Fruit fly (Drosophila melanogaster) whole organism, embryonic: ENCODE results near the gene Or92a.

Experiments used
- CG10274 ChIP-seq: fragments of 200-800 bp; sonication (Bioruptor generic); optimal IDR thresholded peaks from 3 replicates; lab custom pipeline; 2017; ENCODE audit warnings: missing biosample characterization, mild to moderate bottlenecking, missing genetic modification characterization
- CG10321 ChIP-seq: fragments of 200-800 bp; sonication (Bioruptor generic); IDR thresholded peaks from 2 replicates; pipeline ENCODE4 v1.3.6; 2022; ENCODE audit warnings: missing biosample characterization, missing genetic modification characterization
- CG11456 ChIP-seq: fragments of 200-800 bp; sonication (Bioruptor generic); IDR thresholded peaks from 3 replicates; pipeline ENCODE4 v1.3.6; 2022; ENCODE audit warnings: missing biosample characterization, missing genetic modification characterization
- CG12219 ChIP-seq: fragments of 200-800 bp; sonication (Bioruptor generic); optimal IDR thresholded peaks from 3 replicates; lab custom pipeline; 2018; ENCODE audit warnings: missing biosample characterization, mild to moderate bottlenecking, missing genetic modification characterization
- CG1233 ChIP-seq: fragments of 200-800 bp; sonication (Bioruptor generic); optimal IDR thresholded peaks from 4 replicates; lab custom pipeline; 2018; ENCODE audit warnings: missing biosample characterization, mild to moderate bottlenecking, missing genetic modification characterization
- CG15479 ChIP-seq: fragments of 200-800 bp; sonication (Bioruptor generic); optimal IDR thresholded peaks from 3 replicates; lab custom pipeline; 2019; ENCODE audit warnings: missing biosample characterization, mild to moderate bottlenecking, missing genetic modification characterization, moderate library complexity
- CG16779 ChIP-seq: fragments of 200-800 bp; sonication (Bioruptor generic); IDR thresholded peaks from 2 replicates; pipeline ENCODE4 v1.3.6; 2022; ENCODE audit warnings: missing biosample characterization, missing genetic modification characterization
- CG16813 ChIP-seq: fragments of 200-800 bp; sonication (Bioruptor generic); IDR thresholded peaks from 3 replicates; pipeline ENCODE4 v1.3.6; 2022; ENCODE audit warnings: missing biosample characterization, missing genetic modification characterization; ENCODE audit not compliant: partially characterized antibody
- CG17186 ChIP-seq: fragments of 200-800 bp; sonication (Bioruptor generic); optimal IDR thresholded peaks from 3 replicates; lab custom pipeline; 2017; ENCODE audit warnings: missing biosample characterization, missing genetic modification reagents, missing genetic modification characterization
- CG18619 ChIP-seq: fragments of 200-800 bp; sonication (Bioruptor generic); optimal IDR thresholded peaks from 3 replicates; lab custom pipeline; 2017; ENCODE audit warnings: missing biosample characterization, mild to moderate bottlenecking, missing genetic modification characterization
- CG2199 ChIP-seq: fragments of 200-800 bp; sonication (Bioruptor generic); IDR thresholded peaks from 3 replicates; pipeline ENCODE4 v1.3.6; 2022; ENCODE audit warnings: missing biosample characterization, missing genetic modification characterization
- CG3163 ChIP-seq: fragments of 200-800 bp; sonication (Bioruptor generic); optimal IDR thresholded peaks from 3 replicates; lab custom pipeline; 2016; ENCODE audit warnings: missing biosample characterization, missing genetic modification characterization
- CG3726 ChIP-seq: fragments of 200-800 bp; sonication (Bioruptor generic); IDR thresholded peaks from 3 replicates; pipeline ENCODE4, ENCODE4 v1.3.6; 2022; ENCODE audit warnings: missing biosample characterization, missing genetic modification characterization
- CG42726 ChIP-seq: fragments of 200-800 bp; sonication (Bioruptor generic); IDR thresholded peaks from 2 replicates; pipeline ENCODE4 v1.3.6; 2022; ENCODE audit warnings: missing biosample characterization, missing genetic modification characterization; ENCODE audit not compliant: partially characterized antibody
- CG4854 ChIP-seq: fragments of 200-800 bp; sonication (Bioruptor generic); optimal IDR thresholded peaks from 2 replicates; lab custom pipeline; 2016; ENCODE audit warnings: missing biosample characterization, missing genetic modification characterization, inconsistent platforms
- CG5245 ChIP-seq: fragments of 200-800 bp; sonication (Bioruptor generic); optimal IDR thresholded peaks from 3 replicates; lab custom pipeline; 2016; ENCODE audit warnings: missing biosample characterization, missing genetic modification characterization
- CG6654 ChIP-seq: fragments of 200-800 bp; sonication (Bioruptor generic); optimal IDR thresholded peaks from 2 replicates; lab custom pipeline; 2017; ENCODE audit warnings: missing biosample characterization, mild to moderate bottlenecking, missing genetic modification characterization
- CG9215 ChIP-seq: fragments of 200-800 bp; sonication (Bioruptor generic); IDR thresholded peaks from 2 replicates; pipeline ENCODE4 v1.3.6; 2022; ENCODE audit warnings: missing biosample characterization, missing genetic modification characterization
- CG9437 ChIP-seq: fragments of 200-800 bp; sonication (Bioruptor generic); optimal IDR thresholded peaks from 2 replicates; lab custom pipeline; 2018; ENCODE audit warnings: missing biosample characterization, mild to moderate bottlenecking, missing genetic modification characterization
- CG9727 ChIP-seq: fragments of 200-800 bp; sonication (Bioruptor generic); optimal IDR thresholded peaks from 3 replicates; lab custom pipeline; 2017; ENCODE audit warnings: missing biosample characterization, mild to moderate bottlenecking, missing genetic modification characterization
- Chrac-16 ChIP-seq: fragments of 200-800 bp; sonication (Bioruptor generic); optimal IDR thresholded peaks from 3 replicates; lab custom pipeline; 2016; ENCODE audit warnings: missing biosample characterization, missing genetic modification characterization
- Dip2 ChIP-seq: fragments of 200-800 bp; sonication (Bioruptor generic); IDR thresholded peaks from 2 replicates; pipeline ENCODE4 v1.3.6; 2022; ENCODE audit warnings: missing biosample characterization, missing genetic modification characterization
- Doc2 ChIP-seq: fragments of 200-800 bp; sonication (Bioruptor generic); IDR thresholded peaks from 2 replicates; pipeline ENCODE4 v1.3.6; 2022; ENCODE audit warnings: missing biosample characterization, missing genetic modification characterization
- Dp ChIP-seq: fragments of 200-800 bp; sonication (Bioruptor generic); optimal IDR thresholded peaks from 2 replicates; lab custom pipeline; 2018; ENCODE audit warnings: missing biosample characterization, mild to moderate bottlenecking, missing genetic modification characterization, moderate library complexity
- Drgx ChIP-seq: fragments of 200-800 bp; sonication (Bioruptor generic); IDR thresholded peaks from 2 replicates; pipeline ENCODE4 v1.3.6; 2022; ENCODE audit warnings: missing biosample characterization, missing genetic modification characterization
- Ets97D ChIP-seq: fragments of 200-800 bp; sonication (Bioruptor generic); optimal IDR thresholded peaks from 3 replicates; lab custom pipeline; 2016; ENCODE audit warnings: missing biosample characterization, missing genetic modification characterization
- H15 ChIP-seq: fragments of 200-800 bp; sonication (Bioruptor generic); IDR thresholded peaks from 3 replicates; pipeline ENCODE4 v1.3.6; 2022; ENCODE audit warnings: missing biosample characterization, missing genetic modification characterization
- Hand ChIP-seq: fragments of 200-800 bp; sonication (Bioruptor generic); optimal IDR thresholded peaks from 2 replicates; lab custom pipeline; 2017; ENCODE audit warnings: mild to moderate bottlenecking, missing biosample characterization, missing genetic modification reagents, missing genetic modification characterization
- Hey ChIP-seq: fragments of 200-800 bp; sonication (Bioruptor generic); optimal IDR thresholded peaks from 3 replicates; lab custom pipeline; 2018; ENCODE audit warnings: missing biosample characterization, mild to moderate bottlenecking, missing genetic modification characterization
- HmgD ChIP-seq: fragments of 200-800 bp; sonication (Bioruptor generic); optimal IDR thresholded peaks from 3 replicates; lab custom pipeline; 2016; ENCODE audit warnings: missing biosample characterization, missing genetic modification characterization
- Lpt ChIP-seq: fragments of >200 bp; optimal IDR thresholded peaks from 2 replicates; lab custom pipeline; 2018; ENCODE audit warnings: missing biosample characterization, missing genetic modification characterization
- Meics ChIP-seq: fragments of 200-800 bp; sonication (Bioruptor generic); optimal IDR thresholded peaks from 2 replicates; lab custom pipeline; 2017; ENCODE audit warnings: missing biosample characterization, mild to moderate bottlenecking, missing genetic modification characterization
- NC2α ChIP-seq: fragments of 200-800 bp; sonication (Bioruptor generic); optimal IDR thresholded peaks from 2 replicates; lab custom pipeline; 2016; ENCODE audit warnings: missing biosample characterization, missing genetic modification characterization
- Sin3A ChIP-seq: fragments of >200 bp; optimal IDR thresholded peaks from 2 replicates; lab custom pipeline; 2018
- Vsx1 ChIP-seq: fragments of 200-800 bp; sonication (Bioruptor generic); optimal IDR thresholded peaks from 2 replicates; lab custom pipeline; 2017; ENCODE audit warnings: missing biosample characterization, mild to moderate bottlenecking, missing genetic modification characterization, missing genetic modification reagents
- aop ChIP-seq: fragments of 200-800 bp; sonication (Bioruptor generic); IDR thresholded peaks from 2 replicates; pipeline ENCODE4 v1.3.6; 2022; ENCODE audit warnings: missing biosample characterization, missing genetic modification characterization
- cas ChIP-seq: fragments of 200-800 bp; sonication (Bioruptor generic); IDR thresholded peaks from 2 replicates; pipeline ENCODE4 v1.3.6; 2022; ENCODE audit warnings: missing biosample characterization, missing genetic modification characterization
- chm ChIP-seq: fragments of 200-800 bp; sonication (Bioruptor generic); IDR thresholded peaks from 2 replicates; pipeline ENCODE4 v1.3.6; 2022; ENCODE audit warnings: missing biosample characterization, missing genetic modification characterization
- en ChIP-seq: fragments of 200-800 bp; sonication (Bioruptor generic); optimal IDR thresholded peaks from 2 replicates; lab custom pipeline; 2016; ENCODE audit warnings: missing biosample characterization, missing genetic modification characterization
- ham ChIP-seq: fragments of 200-800 bp; sonication (Bioruptor generic); IDR thresholded peaks from 2 replicates; pipeline ENCODE4 v1.3.6; 2022; ENCODE audit warnings: missing biosample characterization, missing genetic modification characterization
- hb ChIP-seq: fragments of 200-800 bp; sonication (Bioruptor generic); IDR thresholded peaks from 3 replicates; pipeline ENCODE4 v1.3.6; 2022; ENCODE audit warnings: missing biosample characterization, missing genetic modification characterization; ENCODE audit not compliant: partially characterized antibody
- jing ChIP-seq: fragments of 200-800 bp; sonication (Bioruptor generic); optimal IDR thresholded peaks from 2 replicates; lab custom pipeline; 2018; ENCODE audit warnings: missing biosample characterization, mild to moderate bottlenecking, missing genetic modification characterization
- knrl ChIP-seq: fragments of 200-800 bp; sonication (Bioruptor generic); IDR thresholded peaks from 3 replicates; pipeline ENCODE4 v1.3.6; 2022; ENCODE audit warnings: missing biosample characterization, missing genetic modification characterization; ENCODE audit not compliant: partially characterized antibody
- mirr ChIP-seq: fragments of 200-800 bp; sonication (Bioruptor generic); optimal IDR thresholded peaks from 3 replicates; lab custom pipeline; 2018; ENCODE audit warnings: missing biosample characterization, mild to moderate bottlenecking, missing genetic modification characterization
- nau ChIP-seq: fragments of 200-800 bp; sonication (Bioruptor generic); optimal IDR thresholded peaks from 3 replicates; lab custom pipeline; 2017; ENCODE audit warnings: missing biosample characterization, mild to moderate bottlenecking, missing genetic modification characterization, missing genetic modification reagents
- oc ChIP-seq: fragments of 200-800 bp; sonication (Bioruptor generic); optimal IDR thresholded peaks from 2 replicates; lab custom pipeline; 2018; ENCODE audit warnings: missing biosample characterization, mild to moderate bottlenecking, missing genetic modification characterization, moderate library complexity
- tin ChIP-seq: fragments of 200-800 bp; sonication (Bioruptor generic); optimal IDR thresholded peaks from 3 replicates; lab custom pipeline; 2016; ENCODE audit warnings: missing biosample characterization, missing genetic modification characterization
- unpg ChIP-seq: fragments of 200-800 bp; sonication (Bioruptor generic); optimal IDR thresholded peaks from 3 replicates; lab custom pipeline; 2018; ENCODE audit warnings: missing biosample characterization, mild to moderate bottlenecking, missing genetic modification characterization, moderate library complexity
- zen2 ChIP-seq: fragments of 200-800 bp; sonication (Bioruptor generic); IDR thresholded peaks from 3 replicates; pipeline ENCODE4 v1.3.6; 2022; ENCODE audit warnings: missing biosample characterization, missing genetic modification characterization; ENCODE audit not compliant: partially characterized antibody

Gene Or92a

dm6 chr3R:20549855-20550603 lies 45.4 kb downstream of the Or92a start (continued):
- TF ChIP-seq Dip2 (GFP tag; lab: Robert Waterston, UW), result peak; percentile 54; the same call in 1 of the 2 replicates
- TF ChIP-seq Vsx1 (GFP tag; lab: Kevin White, UChicago), result peak; percentile 94
- TF ChIP-seq ham (GFP tag; lab: Robert Waterston, UW), result 0 out of 2 replicates have a peak, but pooled peaks have one; percentile 8
- peak; percentile 85 for TF ChIP-seq tin (GFP tag; lab: Kevin White, UChicago)
- peak; percentile 86 for TF ChIP-seq CG18619
- no peak for TF ChIP-seq Lpt (GFP tag; lab: Kevin White, UChicago)
- no peak for TF ChIP-seq CG16813 (GFP tag; lab: Robert Waterston, UW)
- peak; percentile 54 for TF ChIP-seq CG10321 (GFP tag; lab: Robert Waterston, UW)
- peak; percentile 77 for TF ChIP-seq Hand (GFP tag; lab: Kevin White, UChicago)
- no peak for TF ChIP-seq CG3163 (GFP tag; lab: Kevin White, UChicago)
- no peak for TF ChIP-seq zen2 (GFP tag; lab: Robert Waterston, UW)
- no peak for TF ChIP-seq CG15479
- peak; percentile 74 for TF ChIP-seq jing (GFP tag; lab: Kevin White, UChicago)
- TF ChIP-seq Dp (GFP tag; lab: Kevin White, UChicago), result no peak
- TF ChIP-seq CG6654, result peak; percentile 78
- peak; percentile 88 for TF ChIP-seq Meics (GFP tag; lab: Kevin White, UChicago)
- TF ChIP-seq CG12219 (GFP tag; lab: Kevin White, UChicago), result peak; percentile 53
- peak; percentile 74; the same call in 2 of the 3 replicates for TF ChIP-seq H15 (GFP tag; lab: Robert Waterston, UW)
- TF ChIP-seq hb (GFP tag; lab: Robert Waterston, UW), result no peak
- peak; percentile 78 for TF ChIP-seq Drgx (GFP tag; lab: Robert Waterston, UW)
- TF ChIP-seq CG42726 (GFP tag; lab: Robert Waterston, UW), result 0 out of 2 replicates have a peak, but pooled peaks have one; percentile 27
- peak; percentile 74 for TF ChIP-seq CG9215
- TF ChIP-seq nau (GFP tag; lab: Kevin White, UChicago), result peak; percentile 62
- peak; percentile 80 for TF ChIP-seq CG1233
- peak; percentile 76 for TF ChIP-seq CG10274 (GFP tag; lab: Kevin White, UChicago)
- TF ChIP-seq cas, result peak; percentile 25; the same call in 1 of the 2 replicates
- no peak for TF ChIP-seq NC2α (GFP tag; lab: Kevin White, UChicago)
- TF ChIP-seq HmgD, result no peak
- TF ChIP-seq Doc2 (GFP tag; lab: Robert Waterston, UW), result 0 out of 2 replicates have a peak, but pooled peaks have one; percentile 6
- TF ChIP-seq CG11456 (GFP tag; lab: Robert Waterston, UW), result peak; percentile 78; the same call in 2 of the 3 replicates
- TF ChIP-seq aop, result no peak
- TF ChIP-seq en (GFP tag; lab: Kevin White, UChicago), result no peak
- peak; percentile 96 for TF ChIP-seq Hey
- TF ChIP-seq Chrac-16, result peak; percentile 70
- TF ChIP-seq CG9727 (GFP tag; lab: Kevin White, UChicago), result peak; percentile 86
- no peak; the same call in 2 of the 3 replicates for TF ChIP-seq CG2199
- TF ChIP-seq CG5245 (GFP tag; lab: Kevin White, UChicago), result peak; percentile 75
- peak; percentile 58 for TF ChIP-seq chm (GFP tag; lab: Robert Waterston, UW)
- peak; percentile 93 for TF ChIP-seq mirr (GFP tag; lab: Kevin White, UChicago)
- TF ChIP-seq unpg (GFP tag; lab: Kevin White, UChicago), result peak; percentile 88
- peak; percentile 71 for TF ChIP-seq CG9437 (GFP tag; lab: Kevin White, UChicago)
- no peak for TF ChIP-seq CG17186
- TF ChIP-seq CG3726 (GFP tag; lab: Robert Waterston, UW), result peak; percentile 78; the same call in 2 of the 3 replicates
- no peak for TF ChIP-seq Sin3A (lab: Kevin White, UChicago)
- TF ChIP-seq Ets97D, result peak; percentile 8
- TF ChIP-seq CG4854 (GFP tag; lab: Kevin White, UChicago), result peak; percentile 45
- TF ChIP-seq oc (tag; lab: Kevin White, UChicago), result peak; percentile 82
- TF ChIP-seq knrl, result 0 out of 3 replicates have a peak, but pooled peaks have one; percentile 22
- TF ChIP-seq CG16779 (GFP tag; lab: Robert Waterston, UW), result peak; percentile 43; the same call in 1 of the 2 replicates
